Fruit fly (Drosophila melanogaster): ENCODE results near the gene Pgant6.

Pgant6 gene

dm6 chr3L:2795363-2795957 is 13.4 kb downstream of the Pgant6 start (continued):
- TF ChIP-seq Opbp (GFP tag; IDR thresholded peaks at IDR 0.05; ENCODE audit: partially characterized antibody) (no peak), CG10274 (GFP tag; optimal IDR thresholded peaks at IDR 0.05) (no peak), zfh2 (GFP tag; optimal IDR thresholded peaks at IDR 0.05) (no peak), pnt (GFP tag; optimal IDR thresholded peaks at IDR 0.05) (no peak), al (GFP tag; IDR thresholded peaks at IDR 0.05) (no peak), crp (GFP tag; optimal IDR thresholded peaks at IDR 0.05) (no peak), Atf6 (GFP tag; IDR thresholded peaks at IDR 0.05) (peak; percentile 38; the same call in 1 of the 2 replicates), lilli (GFP tag; optimal IDR thresholded peaks at IDR 0.05) (peak; percentile 18), CG15696 (tag; optimal IDR thresholded peaks at IDR 0.05) (no peak), CG6854 (GFP tag; optimal IDR thresholded peaks at IDR 0.05) (no peak), CG13624 (GFP tag; optimal IDR thresholded peaks at IDR 0.05) (no peak), CG15269 (tag; optimal IDR thresholded peaks at IDR 0.05) (no peak), row (GFP tag; IDR thresholded peaks at IDR 0.05) (peak; percentile 42; the same call in 2 of the 3 replicates), Oli (tag; optimal IDR thresholded peaks at IDR 0.05) (no peak), CG17359 (tag; optimal IDR thresholded peaks at IDR 0.05) (peak; percentile 7), H15 (GFP tag; IDR thresholded peaks at IDR 0.05) (no peak), CG7928 (GFP tag; optimal IDR thresholded peaks at IDR 0.05) (no peak), Optix (GFP tag; IDR thresholded peaks at IDR 0.05) (no peak), Ptx1 (GFP tag; IDR thresholded peaks at IDR 0.05) (no peak), Awh (GFP tag; IDR thresholded peaks at IDR 0.05) (0 out of 2 replicates have a peak, but pooled peaks have one; percentile 15), aop (GFP tag; IDR thresholded peaks at IDR 0.05) (no peak), HLH54F (GFP tag; optimal IDR thresholded peaks at IDR 0.05) (no peak), CG8281 (tag; optimal IDR thresholded peaks at IDR 0.05) (no peak), CG6683 (GFP tag; optimal IDR thresholded peaks at IDR 0.05) (no peak), pfk (GFP tag; optimal IDR thresholded peaks at IDR 0.05) (no peak), CG32532 (GFP tag; IDR thresholded peaks at IDR 0.05) (peak; percentile 32; the same call in 1 of the 2 replicates), CG30431 (GFP tag; optimal IDR thresholded peaks at IDR 0.05) (no peak), Hmx (GFP tag; optimal IDR thresholded peaks at IDR 0.05) (no peak), CG8388 (GFP tag; optimal IDR thresholded peaks at IDR 0.05) (no peak), usp (GFP tag; optimal IDR thresholded peaks at IDR 0.05) (no peak), Doc3 (GFP tag; IDR thresholded peaks at IDR 0.05; ENCODE audit: partially characterized antibody) (no peak), sc (optimal IDR thresholded peaks at IDR 0.05) (no peak), sc (GFP tag; optimal IDR thresholded peaks at IDR 0.05) (no peak), luna (GFP tag; optimal IDR thresholded peaks at IDR 0.05) (no peak), CG9797 (GFP tag; optimal IDR thresholded peaks at IDR 0.05) (no peak), Hsf (GFP tag; optimal IDR thresholded peaks at IDR 0.05) (peak; percentile 13), wek (GFP tag; optimal IDR thresholded peaks at IDR 0.05) (no peak), gfzf (GFP tag; optimal IDR thresholded peaks at IDR 0.05) (no peak), MTF-1 (GFP tag; optimal IDR thresholded peaks at IDR 0.05; ENCODE audit: borderline replicate concordance) (no peak), gem (tag; optimal IDR thresholded peaks at IDR 0.05) (no peak), CG2129 (GFP tag; IDR thresholded peaks at IDR 0.05; ENCODE audit: partially characterized antibody) (no peak), caup (GFP tag; optimal IDR thresholded peaks at IDR 0.05; ENCODE audit: severe bottlenecking) (no peak), pita (GFP tag; optimal IDR thresholded peaks at IDR 0.05) (no peak), gcm2 (GFP tag; optimal IDR thresholded peaks at IDR 0.05) (no peak), CG18476 (GFP tag; optimal IDR thresholded peaks at IDR 0.05) (no peak), CG6689 (GFP tag; IDR thresholded peaks at IDR 0.05) (0 out of 2 replicates have a peak, but pooled peaks have one; percentile 9), CG3726 (GFP tag; IDR thresholded peaks at IDR 0.05) (no peak), NK7.1 (GFP tag; optimal IDR thresholded peaks at IDR 0.05) (no peak), esg (GFP tag; conservative IDR thresholded peaks at IDR 0.05) (peak; percentile 25; the same call in 1 of the 2 replicates), bsh (GFP tag; optimal IDR thresholded peaks at IDR 0.05) (peak in 1 of 2 experiments; percentile 11)

All from whole organism, embryonic.